1 fruit fly cellular context compared by ENCODE assay signal in the genomic region with DNA sequence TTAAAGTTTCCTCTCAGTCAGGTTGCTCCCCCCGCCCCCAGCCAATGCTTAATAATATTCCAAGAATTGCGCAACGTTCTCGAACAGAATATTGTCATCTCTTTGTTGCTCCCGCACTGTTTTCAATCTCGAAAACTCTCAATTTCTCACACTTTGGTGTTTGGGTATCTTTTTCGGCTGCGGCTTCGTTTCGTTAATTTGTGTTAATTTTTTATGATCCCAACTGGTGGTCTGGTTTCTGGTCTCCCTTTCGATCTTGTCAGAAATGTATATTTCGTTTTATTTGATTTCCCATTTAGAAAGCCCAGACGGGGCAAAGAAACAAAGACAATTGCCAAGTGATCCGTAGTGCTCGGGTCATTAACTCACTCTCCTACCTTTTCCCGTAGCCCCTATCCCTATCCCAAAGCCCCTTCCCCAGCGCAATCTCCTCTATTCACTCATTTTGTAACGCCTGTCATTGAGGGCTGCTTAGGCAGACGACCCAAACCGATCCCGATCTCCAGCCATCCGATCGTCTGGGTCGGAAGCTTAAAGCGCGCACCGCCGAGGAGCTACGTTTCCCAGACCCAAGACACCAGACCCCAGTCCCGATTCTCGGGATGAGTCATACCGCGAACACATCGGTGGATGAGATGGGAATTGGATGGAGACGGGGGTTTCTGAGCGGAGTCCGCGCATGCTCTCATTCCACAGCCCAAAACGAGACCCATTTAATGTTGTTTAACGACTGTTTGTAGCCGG.
A peak's percentile ranks its signal among the peaks of the same experiment; 100 is the strongest.
TF ChIP-seq lines count a peak whose summit lies in the region.

No protein-coding gene starts in this region.

TF ChIP-seq in whole organism, embryonic, 481 proteins besides CTCF, POLR2A, EP300 and RAD21 (continued from another document):
- TF ChIP-seq CG17612 (GFP tag; IDR thresholded peaks at IDR 0.05; lab: Robert Waterston, UW), result no peak
- TF ChIP-seq NC2β (GFP tag; optimal IDR thresholded peaks at IDR 0.05; lab: Kevin White, UChicago), result no peak
- TF ChIP-seq CG3407 (GFP tag; optimal IDR thresholded peaks at IDR 0.05; lab: Kevin White, UChicago), result no peak
- no peak for TF ChIP-seq CG11504 (tag; optimal IDR thresholded peaks at IDR 0.05; lab: Kevin White, UChicago)
- TF ChIP-seq gce (GFP tag; IDR thresholded peaks at IDR 0.05; lab: Robert Waterston, UW), result no peak
- no peak for TF ChIP-seq CG14441 (GFP tag; IDR thresholded peaks at IDR 0.05; lab: Robert Waterston, UW)
- TF ChIP-seq CG10654 (GFP tag; optimal IDR thresholded peaks at IDR 0.05; lab: Kevin White, UChicago), result no peak
- TF ChIP-seq Awh (GFP tag; IDR thresholded peaks at IDR 0.05; lab: Robert Waterston, UW), result peak; percentile 56
- TF ChIP-seq TFAM (GFP tag; optimal IDR thresholded peaks at IDR 0.05; lab: Kevin White, UChicago), result no peak
- TF ChIP-seq ase (GFP tag; IDR thresholded peaks at IDR 0.05; lab: Robert Waterston, UW), result no peak
- no peak for TF ChIP-seq trh (GFP tag; optimal IDR thresholded peaks at IDR 0.05; lab: Kevin White, UChicago)
- TF ChIP-seq Doc3 (GFP tag; IDR thresholded peaks at IDR 0.05; lab: Robert Waterston, UW; ENCODE audit: partially characterized antibody), result no peak
- no peak for TF ChIP-seq Hr78 (GFP tag; optimal IDR thresholded peaks at IDR 0.05; lab: Kevin White, UChicago)
- TF ChIP-seq sna (GFP tag; IDR thresholded peaks at IDR 0.05; lab: Robert Waterston, UW; ENCODE audit: partially characterized antibody), result no peak
- peak; percentile 78 for TF ChIP-seq kni (GFP tag; optimal IDR thresholded peaks at IDR 0.05; lab: Kevin White, UChicago)
- no peak for TF ChIP-seq E2f1 (GFP tag; IDR thresholded peaks at IDR 0.05; lab: Robert Waterston, UW)
- no peak for TF ChIP-seq shn (GFP tag; optimal IDR thresholded peaks at IDR 0.05; lab: Kevin White, UChicago)
- no peak for TF ChIP-seq CG12219 (GFP tag; optimal IDR thresholded peaks at IDR 0.05; lab: Kevin White, UChicago)
- TF ChIP-seq CG10979 (tag; optimal IDR thresholded peaks at IDR 0.05; lab: Kevin White, UChicago), result no peak
- no peak for TF ChIP-seq CG18476 (GFP tag; optimal IDR thresholded peaks at IDR 0.05; lab: Kevin White, UChicago)
- TF ChIP-seq HHEX (GFP tag; optimal IDR thresholded peaks at IDR 0.05; lab: Kevin White, UChicago), result no peak
- TF ChIP-seq Drgx (GFP tag; IDR thresholded peaks at IDR 0.05; lab: Robert Waterston, UW), result no peak
- TF ChIP-seq croc (GFP tag; conservative IDR thresholded peaks at IDR 0.05; lab: Robert Waterston, UW), result no peak
- TF ChIP-seq stc (GFP tag; IDR thresholded peaks at IDR 0.05; lab: Robert Waterston, UW), result no peak
- TF ChIP-seq Elba2 (GFP tag; optimal IDR thresholded peaks at IDR 0.05; lab: Kevin White, UChicago), result no peak
- no peak for TF ChIP-seq lmd (GFP tag; IDR thresholded peaks at IDR 0.05; lab: Robert Waterston, UW)
- 0 out of 3 replicates have a peak, but pooled peaks have one; percentile 9 for TF ChIP-seq Opbp (GFP tag; IDR thresholded peaks at IDR 0.05; lab: Robert Waterston, UW; ENCODE audit: partially characterized antibody)
- no peak for TF ChIP-seq CG6654 (GFP tag; optimal IDR thresholded peaks at IDR 0.05; lab: Kevin White, UChicago)
- TF ChIP-seq CG8281 (tag; optimal IDR thresholded peaks at IDR 0.05; lab: Kevin White, UChicago), result no peak
- no peak for TF ChIP-seq CG31365 (tag; optimal IDR thresholded peaks at IDR 0.05; lab: Kevin White, UChicago)
- TF ChIP-seq peb (GFP tag; IDR thresholded peaks at IDR 0.05; lab: Robert Waterston, UW), result no peak
- peak; percentile 71 for TF ChIP-seq CG10274 (GFP tag; optimal IDR thresholded peaks at IDR 0.05; lab: Kevin White, UChicago)
- no peak for TF ChIP-seq danr (GFP tag; IDR thresholded peaks at IDR 0.05; lab: Robert Waterston, UW)
- TF ChIP-seq CG3726 (GFP tag; IDR thresholded peaks at IDR 0.05; lab: Robert Waterston, UW), result no peak
- no peak for TF ChIP-seq ind (GFP tag; optimal IDR thresholded peaks at IDR 0.05; lab: Kevin White, UChicago)
- no peak for TF ChIP-seq H2.0 (GFP tag; IDR thresholded peaks at IDR 0.05; lab: Robert Waterston, UW)
- TF ChIP-seq Pdp1 (GFP tag; optimal IDR thresholded peaks at IDR 0.05; lab: Kevin White, UChicago), result peak in 1 of 2 experiments; percentile 74
- no peak for TF ChIP-seq CG9932 (GFP tag; IDR thresholded peaks at IDR 0.05; lab: Robert Waterston, UW)
- no peak for TF ChIP-seq CG9437 (GFP tag; optimal IDR thresholded peaks at IDR 0.05; lab: Kevin White, UChicago)
- no peak for TF ChIP-seq Dek (tag; optimal IDR thresholded peaks at IDR 0.05; lab: Kevin White, UChicago)
- TF ChIP-seq Ptx1 (GFP tag; IDR thresholded peaks at IDR 0.05; lab: Robert Waterston, UW), result no peak
- TF ChIP-seq GATAe (GFP tag; conservative IDR thresholded peaks at IDR 0.05; lab: Robert Waterston, UW), result no peak
- TF ChIP-seq dmrt11E (tag; optimal IDR thresholded peaks at IDR 0.05; lab: Kevin White, UChicago), result no peak
- TF ChIP-seq Meics (GFP tag; optimal IDR thresholded peaks at IDR 0.05; lab: Kevin White, UChicago), result no peak
- TF ChIP-seq NFAT (GFP tag; IDR thresholded peaks at IDR 0.05; lab: Robert Waterston, UW), result no peak
- no peak for TF ChIP-seq abd-A (tag; optimal IDR thresholded peaks at IDR 0.05; lab: Kevin White, UChicago)
- TF ChIP-seq inv (GFP tag; IDR thresholded peaks at IDR 0.05; lab: Robert Waterston, UW; ENCODE audit: partially characterized antibody), result no peak
- no peak for TF ChIP-seq Gsc (GFP tag; IDR thresholded peaks at IDR 0.05; lab: Robert Waterston, UW)
- no peak for TF ChIP-seq tgo (GFP tag; IDR thresholded peaks at IDR 0.05; lab: Robert Waterston, UW)
- no peak for TF ChIP-seq oc (tag; optimal IDR thresholded peaks at IDR 0.05; lab: Kevin White, UChicago)
- no peak for TF ChIP-seq tll (GFP tag; optimal IDR thresholded peaks at IDR 0.05; lab: Kevin White, UChicago)
- peak; percentile 96 for TF ChIP-seq CG7745 (tag; optimal IDR thresholded peaks at IDR 0.05; lab: Kevin White, UChicago)
- TF ChIP-seq CG5245 (GFP tag; optimal IDR thresholded peaks at IDR 0.05; lab: Kevin White, UChicago), result no peak
- TF ChIP-seq CG9609 (GFP tag; optimal IDR thresholded peaks at IDR 0.05; lab: Kevin White, UChicago), result no peak
- TF ChIP-seq Stat92E (GFP tag; optimal IDR thresholded peaks at IDR 0.05; lab: Kevin White, UChicago), result peak in 1 of 3 experiments; percentile 61
- TF ChIP-seq dan (GFP tag; IDR thresholded peaks at IDR 0.05; lab: Robert Waterston, UW), result no peak
- TF ChIP-seq CG2129 (GFP tag; IDR thresholded peaks at IDR 0.05; lab: Robert Waterston, UW; ENCODE audit: partially characterized antibody), result no peak
- TF ChIP-seq CG10267 (tag; optimal IDR thresholded peaks at IDR 0.05; lab: Kevin White, UChicago), result no peak
- TF ChIP-seq CG12071 (GFP tag; optimal IDR thresholded peaks at IDR 0.05; lab: Kevin White, UChicago), result no peak
- no peak for TF ChIP-seq Deaf1 (tag; optimal IDR thresholded peaks at IDR 0.05; lab: Kevin White, UChicago)
- TF ChIP-seq Antp (GFP tag; optimal IDR thresholded peaks at IDR 0.05; lab: Kevin White, UChicago), result no peak
- TF ChIP-seq CG31224 (GFP tag; IDR thresholded peaks at IDR 0.05; lab: Robert Waterston, UW), result no peak
- no peak for TF ChIP-seq CG6689 (GFP tag; IDR thresholded peaks at IDR 0.05; lab: Robert Waterston, UW)
- TF ChIP-seq grn (GFP tag; optimal IDR thresholded peaks at IDR 0.05; lab: Kevin White, UChicago), result peak; percentile 49
- peak; percentile 77 for TF ChIP-seq CG12769 (tag; optimal IDR thresholded peaks at IDR 0.05; lab: Kevin White, UChicago)
- no peak for TF ChIP-seq CG11247 (GFP tag; IDR thresholded peaks at IDR 0.05; lab: Robert Waterston, UW)
- TF ChIP-seq CG18262 (tag; optimal IDR thresholded peaks at IDR 0.05; lab: Kevin White, UChicago), result no peak
- peak; percentile 64 for TF ChIP-seq Blimp-1 (GFP tag; optimal IDR thresholded peaks at IDR 0.05; lab: Kevin White, UChicago)
- TF ChIP-seq CG9727 (GFP tag; optimal IDR thresholded peaks at IDR 0.05; lab: Kevin White, UChicago), result no peak
- TF ChIP-seq lola (GFP tag; optimal IDR thresholded peaks at IDR 0.05; lab: Kevin White, UChicago), result no peak
- TF ChIP-seq usp (GFP tag; optimal IDR thresholded peaks at IDR 0.05; lab: Kevin White, UChicago), result no peak
- TF ChIP-seq CG6175 (GFP tag; IDR thresholded peaks at IDR 0.05; lab: Robert Waterston, UW), result no peak
- peak; percentile 55; the same call in 2 of the 3 replicates for TF ChIP-seq z (GFP tag; IDR thresholded peaks at IDR 0.05; lab: Robert Waterston, UW)
- no peak for TF ChIP-seq CG10321 (GFP tag; IDR thresholded peaks at IDR 0.05; lab: Robert Waterston, UW)
